Worm (Caenorhabditis elegans): Measurements from ENCODE around the gene srw-117.

srw-117 gene

ce11 chrV:2983351-2983750, at the start of gene srw-117:
srw-117 (minus strand) TSS chrV:2983451.
- TF ChIP-seq unc-62 (GFP tag; optimal IDR thresholded peaks at IDR 0.05 in 1 of 2) (peak in 1 of 2 experiments; percentile 15), unc-62 (tag; optimal IDR thresholded peaks at IDR 0.05) (no peak), aly-2 (tag; optimal IDR thresholded peaks at IDR 0.05) (no peak)

DNA sequence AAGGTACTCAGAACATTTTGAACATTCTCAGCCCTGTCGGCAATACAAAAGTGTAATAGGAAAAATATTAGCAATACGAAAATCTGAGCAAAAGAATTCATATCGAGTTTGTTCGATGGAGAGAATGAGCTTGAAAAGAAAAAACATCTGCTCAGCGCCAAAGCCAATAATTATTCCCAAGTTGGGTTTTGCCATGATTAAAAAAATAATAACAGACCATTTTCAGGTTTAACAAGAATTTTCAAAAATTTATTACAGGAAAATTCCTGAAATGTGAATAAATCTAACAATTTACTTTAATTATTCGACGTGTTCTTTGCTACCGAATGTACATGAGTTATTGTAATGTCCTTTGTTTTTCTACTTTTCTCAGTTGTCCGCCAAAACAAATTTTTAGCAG, 49.1 kb upstream of the srw-117 start, which contains the start of gene irld-38:
Gene irld-38, minus strand, starts transcription at position 101 of the 400 bp plus-strand sequence.
- TF ChIP-seq F37D6.2 (tag; optimal IDR thresholded peaks at IDR 0.05) (no peak), gei-8 (GFP tag; optimal IDR thresholded peaks at IDR 0.05) (no peak), dve-1 (tag; optimal IDR thresholded peaks at IDR 0.05; ENCODE audit: insufficient read depth) (no peak), ceh-62 (tag; optimal IDR thresholded peaks at IDR 0.05) (no peak), php-3 (GFP tag; IDR thresholded peaks at IDR 0.05) (no peak), fos-1 (tag; optimal IDR thresholded peaks at IDR 0.05) (no peak), T20F7.1 (GFP tag; optimal IDR thresholded peaks at IDR 0.05) (no peak), Y75B8A.6 (GFP tag; IDR thresholded peaks at IDR 0.05) (no peak), nhr-111 (GFP tag; optimal IDR thresholded peaks at IDR 0.05) (no peak), mdl-1 (tag; optimal IDR thresholded peaks at IDR 0.05) (no peak), lsy-2 (tag; optimal IDR thresholded peaks at IDR 0.05) (no peak), daf-12 (tag; optimal IDR thresholded peaks at IDR 0.05) (no peak), pqm-1 (tag; optimal IDR thresholded peaks at IDR 0.05) (no peak), lim-7 (GFP tag; IDR thresholded peaks at IDR 0.05) (no peak)

DNA sequence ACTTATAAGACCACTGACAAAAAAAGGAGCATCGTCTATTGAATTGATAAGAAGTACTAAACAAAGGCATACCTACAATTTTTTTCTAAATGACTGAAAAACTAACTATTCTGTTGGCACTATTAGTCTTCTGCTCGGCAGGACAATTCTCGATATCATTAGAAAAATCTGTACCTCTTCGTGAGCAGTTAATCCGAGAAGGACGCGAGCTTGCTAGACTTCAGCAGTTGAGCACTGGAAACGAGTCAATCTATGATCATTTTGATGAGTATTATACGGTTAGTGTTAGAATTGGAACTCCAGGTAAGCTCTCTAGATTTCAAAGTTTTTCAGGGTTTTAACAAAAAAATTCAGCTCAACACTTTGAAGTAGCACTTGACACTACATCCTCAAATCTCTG, 45.0 kb upstream of the srw-117 start, which contains the start of gene asp-7:
Gene asp-7, plus strand, starts transcription at position 81 of the 400 bp plus-strand sequence.
- peak; percentile 73 for TF ChIP-seq aha-1 (tag)
- peak; percentile 12 for TF ChIP-seq pqm-1 (tag; optimal IDR thresholded peaks at IDR 0.05)
- no peak for TF ChIP-seq daf-16 (GFP tag; optimal IDR thresholded peaks at IDR 0.05)
- no peak for TF ChIP-seq daf-16 (tag; optimal IDR thresholded peaks at IDR 0.05)

ce11 chrV:3024274-3024673, 41.0 kb upstream of the srw-117 start, which contains the start of gene asp-8:
asp-8 (plus strand) TSS chrV:3024549.
- TF ChIP-seq daf-16 (GFP tag; optimal IDR thresholded peaks at IDR 0.05) = no peak
- TF ChIP-seq daf-16 (tag; optimal IDR thresholded peaks at IDR 0.05) = peak; percentile 63
- TF ChIP-seq nhr-28 (tag; optimal IDR thresholded peaks at IDR 0.05) = peak; percentile 75
- no peak for TF ChIP-seq tag-97 (GFP tag; IDR thresholded peaks at IDR 0.05)

- TF ChIP-seq skn-1 (tag; optimal IDR thresholded peaks at IDR 0.05) = no peak
- TF ChIP-seq T20F7.1 (GFP tag; optimal IDR thresholded peaks at IDR 0.05) = no peak
- no peak for TF ChIP-seq nhr-28 (tag; optimal IDR thresholded peaks at IDR 0.05)
- no peak for TF ChIP-seq nhr-6 (tag; optimal IDR thresholded peaks at IDR 0.05)
- TF ChIP-seq daf-19 (GFP tag; conservative IDR thresholded peaks at IDR 0.05) = no peak
- no peak for TF ChIP-seq D1046.2 (GFP tag; IDR thresholded peaks at IDR 0.05)
- TF ChIP-seq snpc-1.2 (GFP tag; IDR thresholded peaks at IDR 0.05) = no peak
- no peak for TF ChIP-seq mes-2 (tag; optimal IDR thresholded peaks at IDR 0.05; ENCODE audit: poor library complexity, severe bottlenecking)
- no peak for TF ChIP-seq nhr-10 (tag; optimal IDR thresholded peaks at IDR 0.05)
- no peak for TF ChIP-seq pha-4 (GFP tag; IDR thresholded peaks at IDR 0.05)
- no peak for TF ChIP-seq pha-4 (tag; optimal IDR thresholded peaks at IDR 0.05)
- no peak for TF ChIP-seq T26A8.4 (GFP tag; IDR thresholded peaks at IDR 0.05)
- no peak for TF ChIP-seq nhr-42 (GFP tag; IDR thresholded peaks at IDR 0.05)
- no peak for TF ChIP-seq dmd-6 (GFP tag; IDR thresholded peaks at IDR 0.05)
- no peak for TF ChIP-seq mdt-29 (GFP tag; IDR thresholded peaks at IDR 0.05)
- TF ChIP-seq snpc-4 (tag; optimal IDR thresholded peaks at IDR 0.05) = no peak
- no peak for TF ChIP-seq ztf-7 (tag; optimal IDR thresholded peaks at IDR 0.05)
Measured at ce11 chrV:3021306-3021705, 38.1 kb upstream of the srw-117 start, which contains the start of gene irld-12. irld-12 (minus strand) TSS chrV:3021406.

Measured in whole organism, L4 larva.